Worm (Caenorhabditis elegans) whole organism, late embryonic: ENCODE results near the gene F59F5.4.

ENCODE experiments used
- C08G9.2 ChIP-seq: sonication (generic microtip); optimal IDR thresholded peaks from 2 replicates; lab custom pipeline; 2016; ENCODE audit warnings: mild to moderate bottlenecking, missing genetic modification characterization, moderate library complexity, missing compliant biosample characterization
- C38D4.7 ChIP-seq: fragments of 200-800 bp; sonication (Bioruptor generic); optimal IDR thresholded peaks from 2 replicates; lab custom pipeline; 2018; ENCODE audit warnings: mild to moderate bottlenecking, missing genetic modification characterization, moderate library complexity, missing compliant biosample characterization
- ceh-19 ChIP-seq: fragments of 200-800 bp; sonication (Bioruptor generic); optimal IDR thresholded peaks from 2 replicates; lab custom pipeline; 2018; ENCODE audit warnings: mild to moderate bottlenecking, missing genetic modification characterization, missing compliant biosample characterization
- ets-4 ChIP-seq: sonication (generic microtip); optimal IDR thresholded peaks from 2 replicates; lab custom pipeline; 2016; ENCODE audit warnings: missing genetic modification characterization, missing compliant biosample characterization
- eyg-1 ChIP-seq: sonication (generic microtip); optimal IDR thresholded peaks from 2 replicates; lab custom pipeline; 2016; ENCODE audit warnings: missing genotype, missing genetic modification characterization, missing compliant biosample characterization
- fkh-10 ChIP-seq: fragments of 150-350 bp; optimal IDR thresholded peaks from 2 replicates; lab custom pipeline; 2014; ENCODE audit warnings: missing biosample characterization, missing genetic modification reagents, missing genetic modification characterization
- hlh-13 ChIP-seq: fragments of 200-800 bp; sonication (Bioruptor generic); optimal IDR thresholded peaks from 2 replicates; lab custom pipeline; 2018; ENCODE audit warnings: mild to moderate bottlenecking, missing genetic modification characterization, missing compliant biosample characterization
- nfya-1 ChIP-seq: sonication (generic microtip); optimal IDR thresholded peaks from 2 replicates; lab custom pipeline; 2017; ENCODE audit warnings: missing genetic modification characterization, mild to moderate bottlenecking, missing compliant biosample characterization, antibody characterized with exemption, moderate library complexity
- nhr-11 ChIP-seq: fragments of 150-350 bp; optimal IDR thresholded peaks from 2 replicates; lab custom pipeline; 2014; ENCODE audit warnings: missing biosample characterization, missing genetic modification characterization
- tbx-7 ChIP-seq: sonication (generic microtip); optimal IDR thresholded peaks from 2 replicates; lab custom pipeline; 2016; ENCODE audit warnings: missing genotype, missing genetic modification characterization, missing compliant biosample characterization
- unc-3 ChIP-seq, 2 experiments: fragments of 200-800 bp in 1 of 2; sonication (Bioruptor generic) in 1 of 2; sonication (generic microtip) in 1 of 2; conservative IDR thresholded peaks in 1 of 2; optimal IDR thresholded peaks in 1 of 2; 2 replicates each; pipeline versions ENCODE4 v1.3.6 to Lab custom; 2016 to 2022; ENCODE audit warnings: missing compliant biosample characterization in 2 of 2, missing genetic modification characterization in 2 of 2, missing genetic modification reagents in 1 of 2
- unc-86 ChIP-seq: sonication (generic microtip); optimal IDR thresholded peaks from 2 replicates; lab custom pipeline; 2016; ENCODE audit warnings: missing genetic modification characterization, missing compliant biosample characterization

ce11 chrX:10569185-10569584, 26.4 kb downstream of the F59F5.4 start, which contains the start of gene bet-2:
- TF ChIP-seq eyg-1 (tag; lab: Kevin White, UChicago) (no peak), nhr-11 (tag; lab: Kevin White, UChicago) (no peak), fkh-10 (no peak), unc-3 (GFP tag; conservative IDR thresholded peaks at IDR 0.05; lab: Robert Waterston, UW) (no peak), unc-3 (tag; optimal IDR thresholded peaks at IDR 0.05; lab: Kevin White, UChicago) (no peak), C08G9.2 (no peak), ets-4 (tag; lab: Kevin White, UChicago) (no peak), C38D4.7 (GFP tag; lab: Kevin White, UChicago) (no peak), unc-86 (tag; lab: Kevin White, UChicago) (no peak), ceh-19 (GFP tag; lab: Kevin White, UChicago) (no peak), nfya-1 (no peak), hlh-13 (GFP tag; lab: Kevin White, UChicago) (no peak), tbx-7 (tag; lab: Kevin White, UChicago) (no peak)
